Fruit fly (Drosophila melanogaster) whole organism, wandering third instar larva: ENCODE results near the gene Men.

Source experiments
- Abd-B ChIP-seq: fragments of >200 bp; optimal IDR thresholded peaks from 2 replicates; lab custom pipeline; 2017; ENCODE audit warnings: missing biosample characterization, missing genetic modification characterization
- GATAd ChIP-seq: sonication (Bioruptor generic); optimal IDR thresholded peaks from 2 replicates; lab custom pipeline; 2016; ENCODE audit warnings: missing biosample characterization, missing genetic modification characterization
- Myc ChIP-seq: fragments of >200 bp; optimal IDR thresholded peaks from 2 replicates; lab custom pipeline; 2017
- br ChIP-seq: fragments of 200-800 bp; sonication (Bioruptor generic); optimal IDR thresholded peaks from 2 replicates; lab custom pipeline; 2016; ENCODE audit warnings: missing biosample characterization, missing genetic modification characterization
- brk ChIP-seq: fragments of 200-800 bp; sonication (Bioruptor generic); optimal IDR thresholded peaks from 2 replicates; lab custom pipeline; 2016; ENCODE audit warnings: missing biosample characterization, mild to moderate bottlenecking, missing genetic modification characterization
- dl ChIP-seq, 2 experiments: fragments of 175-275, 200-275 bp in 1 of 2; fragments of 200-275 bp in 1 of 2; sonication (Bioruptor generic); optimal IDR thresholded peaks; lab custom pipeline; 2018; ENCODE audit warnings: mild to moderate bottlenecking in 2 of 2, missing biosample characterization in 2 of 2, missing genetic modification characterization in 2 of 2, moderate library complexity in 2 of 2; ENCODE audit not compliant: partially characterized antibody in 2 of 2, insufficient read depth in 1 of 2
- h ChIP-seq: fragments of 200-800 bp; sonication (Bioruptor generic); optimal IDR thresholded peaks from 3 replicates; lab custom pipeline; 2016; ENCODE audit warnings: missing biosample characterization, mild to moderate bottlenecking, missing genetic modification characterization
- tai ChIP-seq: sonication (Bioruptor generic); optimal IDR thresholded peaks from 2 replicates; lab custom pipeline; 2016; ENCODE audit warnings: missing biosample characterization, missing genetic modification characterization

DNA sequence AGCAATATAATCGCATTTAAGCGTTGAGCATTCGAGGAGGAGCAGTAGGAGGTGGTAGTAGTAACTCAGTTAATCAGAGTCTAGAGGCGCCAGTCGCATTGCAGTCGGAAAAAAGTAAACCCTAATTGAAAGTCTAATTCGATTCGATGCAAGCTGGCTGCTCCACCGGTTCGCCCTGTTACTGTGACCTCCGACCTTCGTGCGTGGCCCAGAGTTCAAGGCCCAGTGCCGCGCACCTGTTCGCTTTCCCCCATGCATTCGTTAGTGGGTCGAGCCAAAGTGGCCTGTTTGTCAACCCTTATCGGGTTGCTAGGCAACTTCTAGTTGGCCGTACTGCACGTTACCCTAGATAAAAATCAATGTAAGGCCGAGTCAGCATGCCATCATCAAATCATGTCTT, 21.8 kb downstream of the Men start:
- no peak for TF ChIP-seq Abd-B (GFP tag; lab: Kevin White, UChicago)
- no peak for TF ChIP-seq h (GFP tag; lab: Kevin White, UChicago)
- no peak for TF ChIP-seq Myc
- no peak for TF ChIP-seq br (GFP tag; lab: Kevin White, UChicago)
- TF ChIP-seq tai (GFP tag; lab: Kevin White, UChicago) = no peak
- TF ChIP-seq GATAd (GFP tag; lab: Kevin White, UChicago) = no peak
- TF ChIP-seq dl (GFP tag; optimal IDR thresholded peaks at IDR 0.05; lab: Kevin White, UChicago; ENCODE audit: insufficient read depth in 1 of 2, partially characterized antibody in 2 of 2) = no peak
- no peak for TF ChIP-seq brk (GFP tag; lab: Kevin White, UChicago)
